Worm (Caenorhabditis elegans) whole organism, L3 larva: ENCODE measurements around the gene dnc-2.

Experiments
- R02D3.7 ChIP-seq: fragments of 150-350 bp; optimal IDR thresholded peaks from 2 replicates; lab custom pipeline; 2014; ENCODE audit warnings: missing biosample characterization, missing genetic modification characterization
- ZK546.5 ChIP-seq: sonication (generic microtip); optimal IDR thresholded peaks from 2 replicates; lab custom pipeline; 2017; ENCODE audit warnings: missing biosample characterization, missing genetic modification characterization
- aly-2 ChIP-seq: fragments of 150-350 bp; optimal IDR thresholded peaks from 2 replicates; lab custom pipeline; 2014; ENCODE audit warnings: missing biosample characterization, missing genetic modification characterization
- ama-1 ChIP-seq: fragments of 150-350 bp; optimal IDR thresholded peaks from 2 replicates; lab custom pipeline; 2018
- ceh-28 ChIP-seq: fragments of 150-350 bp; optimal IDR thresholded peaks from 2 replicates; lab custom pipeline; 2014; ENCODE audit warnings: missing biosample characterization, missing genetic modification reagents, missing genetic modification characterization
- ceh-82 ChIP-seq: fragments of 150-350 bp; optimal IDR thresholded peaks from 2 replicates; lab custom pipeline; 2014; ENCODE audit warnings: missing biosample characterization, missing genetic modification characterization
- ceh-9 ChIP-seq: sonication (generic microtip); optimal IDR thresholded peaks from 2 replicates; lab custom pipeline; 2018; ENCODE audit warnings: missing biosample characterization, missing genetic modification characterization
- daf-12 ChIP-seq: fragments of 150-350 bp; optimal IDR thresholded peaks from 2 replicates; lab custom pipeline; 2014; ENCODE audit warnings: missing biosample characterization, missing genetic modification reagents, missing genetic modification characterization
- egl-5 ChIP-seq: fragments of 150-350 bp; optimal IDR thresholded peaks from 2 replicates; lab custom pipeline; 2017; ENCODE audit warnings: missing biosample characterization, missing genetic modification reagents, missing genetic modification characterization, inconsistent platforms
- elt-1 ChIP-seq: fragments of 150-350 bp; optimal IDR thresholded peaks from 2 replicates; lab custom pipeline; 2014; ENCODE audit warnings: missing biosample characterization, missing genetic modification characterization
- elt-2 ChIP-seq: sonication (generic microtip); optimal IDR thresholded peaks from 2 replicates; lab custom pipeline; 2016; ENCODE audit warnings: missing genetic modification reagents, mild to moderate bottlenecking, missing genetic modification characterization, missing compliant biosample characterization
- elt-3 ChIP-seq, 3 experiments: fragments of 150-350 bp in 1 of 3; sonication (generic microtip) in 2 of 3; optimal IDR thresholded peaks; 2 replicates in 2 of 3; 4 replicates in 1 of 3; lab custom pipeline; 2014 to 2017; ENCODE audit warnings: missing biosample characterization in 3 of 3, missing genetic modification characterization in 3 of 3
- fkh-10 ChIP-seq: sonication (generic microtip); optimal IDR thresholded peaks from 2 replicates; lab custom pipeline; 2017; ENCODE audit warnings: missing biosample characterization, missing genetic modification reagents, missing genetic modification characterization
- fkh-2 ChIP-seq: fragments of 150-350 bp; optimal IDR thresholded peaks from 2 replicates; lab custom pipeline; 2014; ENCODE audit warnings: missing biosample characterization, missing genetic modification reagents, missing genetic modification characterization
- hmg-11 ChIP-seq: sonication (generic microtip); optimal IDR thresholded peaks from 2 replicates; lab custom pipeline; 2016; ENCODE audit warnings: missing genetic modification characterization, missing compliant biosample characterization
- jun-1 ChIP-seq: fragments of 150-350 bp; optimal IDR thresholded peaks from 2 replicates; lab custom pipeline; 2014; ENCODE audit warnings: missing biosample characterization, missing genetic modification reagents, missing genetic modification characterization
- lsy-12 ChIP-seq: sonication (generic microtip); optimal IDR thresholded peaks from 2 replicates; lab custom pipeline; 2016; ENCODE audit warnings: mild to moderate bottlenecking, missing genetic modification characterization, missing compliant biosample characterization
- mdl-1 ChIP-seq: fragments of 150-350 bp; optimal IDR thresholded peaks from 2 replicates; lab custom pipeline; 2014; ENCODE audit warnings: missing biosample characterization, missing genetic modification characterization
- mml-1 ChIP-seq: fragments of 150-350 bp; sonication (generic microtip); optimal IDR thresholded peaks from 3 replicates; lab custom pipeline; 2014; ENCODE audit warnings: missing biosample characterization, missing genetic modification characterization
- nfya-1 ChIP-seq: sonication (generic microtip); optimal IDR thresholded peaks from 2 replicates; lab custom pipeline; 2017; ENCODE audit warnings: missing genetic modification characterization, mild to moderate bottlenecking, missing compliant biosample characterization, antibody characterized with exemption, moderate library complexity; ENCODE audit not compliant: insufficient read depth
- nhr-11 ChIP-seq: fragments of 150-350 bp; optimal IDR thresholded peaks from 2 replicates; lab custom pipeline; 2014; ENCODE audit warnings: missing biosample characterization, missing genetic modification characterization
- nhr-12 ChIP-seq: fragments of 150-350 bp; optimal IDR thresholded peaks from 2 replicates; lab custom pipeline; 2014; ENCODE audit warnings: missing biosample characterization, missing genetic modification characterization
- nhr-23 ChIP-seq: fragments of 150-350 bp; optimal IDR thresholded peaks from 2 replicates; lab custom pipeline; 2014; ENCODE audit warnings: missing biosample characterization, missing genetic modification reagents, missing genetic modification characterization
- nhr-25 ChIP-seq: sonication (generic microtip); optimal IDR thresholded peaks from 2 replicates; lab custom pipeline; 2017; ENCODE audit warnings: missing biosample characterization, missing genetic modification characterization
- nhr-28 ChIP-seq: fragments of 150-350 bp; optimal IDR thresholded peaks from 2 replicates; lab custom pipeline; 2014; ENCODE audit warnings: missing biosample characterization, missing genetic modification characterization
- nhr-43 ChIP-seq: sonication (generic microtip); optimal IDR thresholded peaks from 2 replicates; lab custom pipeline; 2016; ENCODE audit warnings: mild to moderate bottlenecking, missing genetic modification characterization, missing compliant biosample characterization; ENCODE audit not compliant: poor library complexity, severe bottlenecking
- nhr-76 ChIP-seq: fragments of 150-350 bp; sonication (generic microtip); optimal IDR thresholded peaks from 5 replicates; lab custom pipeline; 2014; ENCODE audit warnings: missing biosample characterization, missing genetic modification characterization
- nhr-77 ChIP-seq: fragments of 150-350 bp; optimal IDR thresholded peaks from 2 replicates; lab custom pipeline; 2014; ENCODE audit warnings: missing biosample characterization, missing genetic modification characterization
- pha-4 ChIP-seq: fragments of 150-350 bp; optimal IDR thresholded peaks from 2 replicates; lab custom pipeline; 2014; ENCODE audit warnings: missing biosample characterization, missing genetic modification reagents, missing genetic modification characterization
- pqm-1 ChIP-seq: fragments of 150-350 bp; optimal IDR thresholded peaks from 2 replicates; lab custom pipeline; 2017; ENCODE audit warnings: missing biosample characterization, missing genetic modification characterization, inconsistent platforms
- sea-2 ChIP-seq: fragments of 150-350 bp; sonication (generic microtip); optimal IDR thresholded peaks from 4 replicates; lab custom pipeline; 2014; ENCODE audit warnings: missing biosample characterization, missing genetic modification reagents, missing genetic modification characterization
- skn-1 ChIP-seq: fragments of 150-350 bp; optimal IDR thresholded peaks from 2 replicates; lab custom pipeline; 2014; ENCODE audit warnings: missing biosample characterization, missing genetic modification characterization
- snpc-4 ChIP-seq: fragments of 150-350 bp; optimal IDR thresholded peaks from 2 replicates; lab custom pipeline; 2014; ENCODE audit warnings: missing biosample characterization, missing genetic modification characterization
- unc-39 ChIP-seq: sonication (generic microtip); optimal IDR thresholded peaks from 4 replicates; lab custom pipeline; 2017; ENCODE audit warnings: missing biosample characterization, missing genetic modification characterization
- unc-62 ChIP-seq: fragments of 150-350 bp; sonication (generic microtip); optimal IDR thresholded peaks from 4 replicates; lab custom pipeline; 2014; ENCODE audit warnings: missing biosample characterization, missing genetic modification reagents, missing genetic modification characterization
- zag-1 ChIP-seq: fragments of 150-350 bp; optimal IDR thresholded peaks from 2 replicates; lab custom pipeline; 2014; ENCODE audit warnings: missing biosample characterization, missing genetic modification characterization
- ztf-4 ChIP-seq: fragments of 150-350 bp; optimal IDR thresholded peaks from 2 replicates; lab custom pipeline; 2014; ENCODE audit warnings: missing biosample characterization, missing genetic modification characterization

dnc-2 gene

ce11 chrIII:5958172-5958886 lies 32.8 kb upstream of the dnc-2 start, which contains the start of the genes nono-1 and nop-1:
Gene nono-1 (minus strand): TSS chrIII:5958246.
Gene nop-1 (plus strand): TSS chrIII:5958722.
- peak; percentile 1 for TF ChIP-seq hmg-11 (tag; lab: Kevin White, UChicago)
- TF ChIP-seq nhr-76, result no peak
- TF ChIP-seq snpc-4, result peak; percentile 36
- TF ChIP-seq nfya-1 (tag; lab: Kevin White, UChicago), result peak; percentile 84
- TF ChIP-seq, all 47 proteins: peak for 3

- TF ChIP-seq elt-1 (tag; lab: Kevin White, UChicago) (no peak), jun-1 (no peak), fkh-2 (tag; lab: Kevin White, UChicago) (no peak), unc-62 (GFP tag; lab: Kevin White, UChicago) (no peak), ZK546.5 (tag; lab: Kevin White, UChicago) (no peak), zag-1 (tag; lab: Kevin White, UChicago) (no peak), nhr-76 (no peak), ceh-28 (tag; lab: Kevin White, UChicago) (no peak), snpc-4 (no peak), daf-12 (tag; lab: Kevin White, UChicago) (no peak)
- TF ChIP-seq, all 47 proteins: peak for 0
These were observed 28.3 kb upstream of the dnc-2 start for ce11 chrIII:5953913-5954290.

- peak; percentile 6 for TF ChIP-seq ztf-4 (tag; lab: Kevin White, UChicago)
- no peak for TF ChIP-seq unc-39
- peak; percentile 35 for TF ChIP-seq ama-1 (lab: Kevin White, UChicago)
- TF ChIP-seq nhr-11 (tag; lab: Kevin White, UChicago), result no peak
- TF ChIP-seq ZK546.5 (tag; lab: Kevin White, UChicago), result no peak
- TF ChIP-seq nhr-43 (tag; lab: Kevin White, UChicago), result peak; percentile 55
- peak; percentile 73 for TF ChIP-seq aly-2
- peak; percentile 15 for TF ChIP-seq pqm-1 (tag; lab: Kevin White, UChicago)
- TF ChIP-seq nhr-25 (tag; lab: Kevin White, UChicago), result peak; percentile 67
- peak; percentile 42 for TF ChIP-seq nhr-23 (tag; lab: Kevin White, UChicago)
- peak; percentile 40 for TF ChIP-seq nhr-77 (tag; lab: Kevin White, UChicago)
- peak; percentile 12 for TF ChIP-seq pha-4
- TF ChIP-seq R02D3.7 (tag; lab: Kevin White, UChicago), result no peak
These were observed 27.7 kb upstream of the dnc-2 start for ce11 chrIII:5953041-5953912.

DNA sequence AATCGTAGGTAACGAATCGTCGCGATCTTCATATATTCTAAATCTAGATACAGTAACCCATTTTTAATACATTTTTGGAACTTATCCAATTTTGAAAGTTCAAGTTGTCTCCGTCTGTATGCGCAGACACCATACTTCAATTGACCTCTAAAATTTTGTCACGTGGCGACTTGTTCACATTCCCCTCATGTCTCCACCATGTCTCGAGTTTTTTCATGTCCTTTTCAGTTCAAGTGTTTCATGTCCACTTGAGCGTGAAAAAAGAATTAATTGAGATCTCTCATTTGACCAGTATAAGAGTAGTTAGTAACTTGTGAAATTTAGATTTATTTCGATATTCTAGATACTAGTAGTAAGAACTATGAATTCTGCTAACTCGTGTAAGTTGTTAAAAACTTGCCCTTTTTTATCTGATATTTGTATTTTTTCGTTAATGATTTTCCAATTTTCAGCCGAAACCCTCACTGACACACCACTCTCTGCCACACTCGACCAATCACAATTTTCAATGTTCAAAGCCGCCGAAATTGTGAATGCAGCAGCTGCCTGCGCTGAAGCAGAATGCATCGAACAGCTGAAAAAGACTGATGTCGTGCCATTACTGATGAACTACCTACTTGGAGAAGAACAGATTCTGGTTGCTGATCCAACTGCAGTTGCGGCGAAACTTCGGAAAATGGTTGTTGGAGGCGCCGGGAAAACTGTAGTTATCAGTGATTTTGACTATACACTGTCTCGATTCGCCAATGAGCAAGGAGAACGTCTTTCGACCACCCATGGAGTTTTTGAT lies 26.2 kb upstream of the dnc-2 start:
- TF ChIP-seq fkh-10 (GFP tag; lab: Kevin White, UChicago), result no peak
- no peak for TF ChIP-seq zag-1 (tag; lab: Kevin White, UChicago)
- TF ChIP-seq ceh-82, result no peak
- TF ChIP-seq fkh-2 (tag; lab: Kevin White, UChicago), result no peak
- TF ChIP-seq mdl-1 (tag; lab: Kevin White, UChicago), result peak; percentile 22
- no peak for TF ChIP-seq unc-62 (GFP tag; lab: Kevin White, UChicago)
- TF ChIP-seq egl-5 (tag; lab: Kevin White, UChicago), result no peak
- peak; percentile 27 for TF ChIP-seq nhr-23 (tag; lab: Kevin White, UChicago)
- no peak for TF ChIP-seq lsy-12 (tag; lab: Kevin White, UChicago)
- no peak for TF ChIP-seq nhr-12 (tag; lab: Kevin White, UChicago)
- no peak for TF ChIP-seq sea-2 (GFP tag; lab: Kevin White, UChicago)
- no peak for TF ChIP-seq mml-1 (tag; lab: Kevin White, UChicago)
- TF ChIP-seq ama-1 (lab: Kevin White, UChicago), result peak; percentile 58
- no peak for TF ChIP-seq elt-3 (tag; optimal IDR thresholded peaks at IDR 0.05; lab: Kevin White, UChicago)
- no peak for TF ChIP-seq ceh-28 (tag; lab: Kevin White, UChicago)
- TF ChIP-seq daf-12 (tag; lab: Kevin White, UChicago), result no peak
- TF ChIP-seq pha-4, result no peak
- no peak for TF ChIP-seq R02D3.7 (tag; lab: Kevin White, UChicago)
- TF ChIP-seq ceh-9, result no peak
- no peak for TF ChIP-seq elt-1 (tag; lab: Kevin White, UChicago)
- TF ChIP-seq ZK546.5 (tag; lab: Kevin White, UChicago), result no peak
- TF ChIP-seq nfya-1 (tag; lab: Kevin White, UChicago), result peak; percentile 13
- TF ChIP-seq skn-1, result no peak
- TF ChIP-seq nhr-77 (tag; lab: Kevin White, UChicago), result no peak
- TF ChIP-seq elt-2 (tag; lab: Kevin White, UChicago), result no peak
- peak; percentile 87 for TF ChIP-seq nhr-25 (tag; lab: Kevin White, UChicago)
- no peak for TF ChIP-seq aly-2
- TF ChIP-seq nhr-28, result no peak
